Worm (Caenorhabditis elegans): ENCODE data around the gene F25E5.5.

ce11 chrV:7403501-7403900, 43.6 kb upstream of the F25E5.5 start:
- no peak for TF ChIP-seq ama-1 (optimal IDR thresholded peaks at IDR 0.05)
- no peak for TF ChIP-seq ceh-30 (tag; optimal IDR thresholded peaks at IDR 0.05)
- no peak for TF ChIP-seq hlh-13 (GFP tag; optimal IDR thresholded peaks at IDR 0.05)
- no peak for TF ChIP-seq sox-4 (tag; optimal IDR thresholded peaks at IDR 0.05)
- TF ChIP-seq nhr-11 (tag; optimal IDR thresholded peaks at IDR 0.05), result no peak
- no peak for TF ChIP-seq fkh-10 (GFP tag; optimal IDR thresholded peaks at IDR 0.05)
- no peak for TF ChIP-seq ceh-19 (GFP tag; optimal IDR thresholded peaks at IDR 0.05)
- no peak for TF ChIP-seq eyg-1 (tag; optimal IDR thresholded peaks at IDR 0.05)

Measured in whole organism, late embryonic.